Worm (Caenorhabditis elegans): Measurements from ENCODE around the gene F39H12.3.

Gene F39H12.3

DNA sequence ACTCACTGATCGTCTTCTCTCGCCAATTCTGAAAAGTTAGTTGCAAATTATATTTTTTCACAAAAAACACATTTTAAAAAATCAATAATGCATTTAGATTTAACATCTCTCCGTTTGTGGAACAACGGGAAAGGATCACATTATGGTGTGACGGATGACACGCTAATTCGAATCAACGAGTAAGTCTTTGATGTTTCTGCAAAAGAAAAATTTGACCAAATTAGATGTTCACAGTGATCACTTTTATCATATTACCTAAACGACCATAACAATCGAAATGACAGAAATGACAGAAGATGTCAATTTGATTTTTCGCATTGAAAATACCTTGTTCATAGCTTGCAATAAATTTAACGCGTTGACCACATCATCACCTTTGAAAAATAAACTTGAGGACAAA is 20.1 kb upstream of the F39H12.3 start:
- no peak for TF ChIP-seq daf-12 (tag; optimal IDR thresholded peaks at IDR 0.05)
- no peak for TF ChIP-seq eor-1 (tag; optimal IDR thresholded peaks at IDR 0.05)
- no peak for TF ChIP-seq lin-39 (tag; optimal IDR thresholded peaks at IDR 0.05)
- TF ChIP-seq nhr-11 (tag; optimal IDR thresholded peaks at IDR 0.05) = no peak
- no peak for TF ChIP-seq pqm-1 (tag; optimal IDR thresholded peaks at IDR 0.05)
- no peak for TF ChIP-seq fos-1 (tag; optimal IDR thresholded peaks at IDR 0.05)
- no peak for TF ChIP-seq ZK546.5 (tag; optimal IDR thresholded peaks at IDR 0.05)
- no peak for TF ChIP-seq nhr-76 (tag; optimal IDR thresholded peaks at IDR 0.05)
- TF ChIP-seq ztf-11 (tag; optimal IDR thresholded peaks at IDR 0.05) = no peak
- no peak for TF ChIP-seq elt-2 (tag; optimal IDR thresholded peaks at IDR 0.05)

ce11 chrX:859401-859800 is 18.1 kb upstream of the F39H12.3 start, which contains the start of gene F56F10.2:
Gene F56F10.2 (plus strand): TSS chrX:859615.
- TF ChIP-seq mml-1 (tag; optimal IDR thresholded peaks at IDR 0.05) (no peak), elt-1 (tag; optimal IDR thresholded peaks at IDR 0.05) (peak; percentile 14), fkh-2 (tag; optimal IDR thresholded peaks at IDR 0.05) (no peak), lin-39 (tag; optimal IDR thresholded peaks at IDR 0.05) (peak; percentile 65), hmg-11 (tag; optimal IDR thresholded peaks at IDR 0.05) (peak; percentile 30), nfya-1 (tag; optimal IDR thresholded peaks at IDR 0.05; ENCODE audit: insufficient read depth) (peak; percentile 51)

- TF ChIP-seq lsy-12 (tag; optimal IDR thresholded peaks at IDR 0.05) = no peak
- TF ChIP-seq pha-4 (tag; optimal IDR thresholded peaks at IDR 0.05) = peak; percentile 7
Observed at ce11 chrX:857658-858057, 16.4 kb upstream of the F39H12.3 start.

DNA sequence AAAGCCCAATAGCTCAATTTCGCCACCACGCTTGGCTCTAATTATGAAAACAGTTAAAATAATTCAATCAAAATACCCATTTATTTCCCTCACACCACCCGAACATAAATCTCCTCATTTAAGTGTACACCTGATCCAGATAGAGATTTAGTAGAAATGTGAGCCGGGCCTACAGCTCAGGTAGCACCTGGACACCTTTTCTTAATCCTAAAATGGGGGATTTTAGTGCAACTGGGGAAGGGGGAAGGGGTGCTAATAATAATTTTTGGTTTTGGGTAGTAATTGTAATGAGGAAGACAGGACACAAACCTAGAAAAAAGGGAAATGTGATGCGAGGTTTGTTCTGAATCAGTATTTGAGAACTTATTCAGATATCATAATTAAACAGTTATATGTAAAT is 12.3 kb upstream of the F39H12.3 start:
- no peak for TF ChIP-seq fkh-2 (tag; optimal IDR thresholded peaks at IDR 0.05)
- TF ChIP-seq ceh-82 (tag; optimal IDR thresholded peaks at IDR 0.05) = no peak
- no peak for TF ChIP-seq egl-5 (tag; optimal IDR thresholded peaks at IDR 0.05)
- TF ChIP-seq nhr-43 (tag; optimal IDR thresholded peaks at IDR 0.05; ENCODE audit: poor library complexity, severe bottlenecking) = no peak
- TF ChIP-seq jun-1 (tag; optimal IDR thresholded peaks at IDR 0.05) = no peak
- TF ChIP-seq nhr-12 (tag; optimal IDR thresholded peaks at IDR 0.05) = no peak
- TF ChIP-seq elt-3 (tag; optimal IDR thresholded peaks at IDR 0.05) = no peak
- no peak for TF ChIP-seq fos-1 (tag; optimal IDR thresholded peaks at IDR 0.05)
- no peak for TF ChIP-seq elt-1 (tag; optimal IDR thresholded peaks at IDR 0.05)
- no peak for TF ChIP-seq eor-1 (tag; optimal IDR thresholded peaks at IDR 0.05)
- TF ChIP-seq nfya-1 (tag; optimal IDR thresholded peaks at IDR 0.05; ENCODE audit: insufficient read depth) = no peak
- TF ChIP-seq ceh-9 (tag; optimal IDR thresholded peaks at IDR 0.05) = no peak
- TF ChIP-seq mdl-1 (tag; optimal IDR thresholded peaks at IDR 0.05) = no peak
- no peak for TF ChIP-seq sea-2 (GFP tag; optimal IDR thresholded peaks at IDR 0.05)

ce11 chrX:852739-853268 is 11.5 kb upstream of the F39H12.3 start:
- TF ChIP-seq elt-2 (tag; optimal IDR thresholded peaks at IDR 0.05) (no peak), nhr-25 (tag; optimal IDR thresholded peaks at IDR 0.05) (peak; percentile 27), nhr-23 (tag; optimal IDR thresholded peaks at IDR 0.05) (no peak)

ce11 chrX:851421-851820 is 10.1 kb upstream of the F39H12.3 start, which contains the start of gene igcm-1:
Gene igcm-1 (minus strand): TSS chrX:851521.
- no peak for TF ChIP-seq egl-27 (tag; optimal IDR thresholded peaks at IDR 0.05)
- TF ChIP-seq ZK546.5 (tag; optimal IDR thresholded peaks at IDR 0.05) = no peak
- TF ChIP-seq nhr-43 (tag; optimal IDR thresholded peaks at IDR 0.05; ENCODE audit: poor library complexity, severe bottlenecking) = no peak
- no peak for TF ChIP-seq lsy-12 (tag; optimal IDR thresholded peaks at IDR 0.05)
- no peak for TF ChIP-seq pqm-1 (tag; optimal IDR thresholded peaks at IDR 0.05)
- no peak for TF ChIP-seq skn-1 (tag; optimal IDR thresholded peaks at IDR 0.05)

- no peak for TF ChIP-seq ztf-11 (tag; optimal IDR thresholded peaks at IDR 0.05)
- no peak for TF ChIP-seq ceh-82 (tag; optimal IDR thresholded peaks at IDR 0.05)
- no peak for TF ChIP-seq nhr-67 (tag; optimal IDR thresholded peaks at IDR 0.05)
- no peak for TF ChIP-seq elt-1 (tag; optimal IDR thresholded peaks at IDR 0.05)
- TF ChIP-seq unc-39 (tag; optimal IDR thresholded peaks at IDR 0.05) = no peak
Observed at ce11 chrX:845443-845842, 4.2 kb upstream of the F39H12.3 start.
